Fruit fly (Drosophila melanogaster): ENCODE data around the gene CG8568.

Gene CG8568

dm6 chrX:17452443-17452842, at the start of gene CG8568:
Gene CG8568, minus strand, starts transcription at chrX:17452543.
- TF ChIP-seq svp (GFP tag) (peak; percentile 15), vri (GFP tag; optimal IDR thresholded peaks at IDR 0.05) (no peak), CG6854 (GFP tag; optimal IDR thresholded peaks at IDR 0.05) (no peak), CG6276 (GFP tag; optimal IDR thresholded peaks at IDR 0.05) (no peak), Hr38 (GFP tag; optimal IDR thresholded peaks at IDR 0.05) (no peak), Sox15 (GFP tag; optimal IDR thresholded peaks at IDR 0.05) (no peak), CG7368 (GFP tag; optimal IDR thresholded peaks at IDR 0.05) (no peak), Eip78C (GFP tag) (no peak), CG9139 (GFP tag; optimal IDR thresholded peaks at IDR 0.05) (no peak)

- TF ChIP-seq CG8119 (GFP tag; IDR thresholded peaks at IDR 0.05) (no peak), svp (GFP tag) (peak; percentile 63)
Observed at dm6 chrX:17501521-17501920, 49.2 kb upstream of the CG8568 start.

- TF ChIP-seq pdm3 (GFP tag; optimal IDR thresholded peaks at IDR 0.05) (peak; percentile 12), Smox (GFP tag; optimal IDR thresholded peaks at IDR 0.05) (peak; percentile 31), esn (GFP tag; optimal IDR thresholded peaks at IDR 0.05) (peak; percentile 51), CG4318 (GFP tag; optimal IDR thresholded peaks at IDR 0.05) (no peak), Sox102F (GFP tag; optimal IDR thresholded peaks at IDR 0.05) (peak; percentile 38), salr (GFP tag; optimal IDR thresholded peaks at IDR 0.05) (no peak), CG6854 (GFP tag; optimal IDR thresholded peaks at IDR 0.05) (no peak), CG10631 (GFP tag; optimal IDR thresholded peaks at IDR 0.05) (no peak), achi (GFP tag; optimal IDR thresholded peaks at IDR 0.05) (no peak), fkh (GFP tag; optimal IDR thresholded peaks at IDR 0.05) (no peak), fd59A (GFP tag; optimal IDR thresholded peaks at IDR 0.05) (no peak), CG10669 (GFP tag; optimal IDR thresholded peaks at IDR 0.05) (no peak), CG3919 (GFP tag; optimal IDR thresholded peaks at IDR 0.05) (no peak), cyc (GFP tag; optimal IDR thresholded peaks at IDR 0.05) (peak; percentile 1), Eip78C (GFP tag) (peak; percentile 55), Sox14 (GFP tag; optimal IDR thresholded peaks at IDR 0.05) (peak; percentile 27), Hr38 (GFP tag; optimal IDR thresholded peaks at IDR 0.05) (no peak), Hr39 (GFP tag; optimal IDR thresholded peaks at IDR 0.05) (peak; percentile 58), Hr4 (GFP tag; optimal IDR thresholded peaks at IDR 0.05) (peak; percentile 23), CG6163 (GFP tag; IDR thresholded peaks at IDR 0.05) (no peak), Eip93F (GFP tag; optimal IDR thresholded peaks at IDR 0.05) (no peak), CG1621 (tag; optimal IDR thresholded peaks at IDR 0.05) (no peak), acj6 (GFP tag; optimal IDR thresholded peaks at IDR 0.05) (peak; percentile 28), eg (GFP tag; IDR thresholded peaks at IDR 0.05) (no peak), CG3032 (tag; optimal IDR thresholded peaks at IDR 0.05) (no peak), CG8319 (GFP tag; optimal IDR thresholded peaks at IDR 0.05) (no peak), Sox15 (GFP tag; optimal IDR thresholded peaks at IDR 0.05) (no peak), CG15336 (GFP tag; IDR thresholded peaks at IDR 0.05) (no peak), spab (GFP tag; optimal IDR thresholded peaks at IDR 0.05) (no peak), CG31627 (GFP tag; optimal IDR thresholded peaks at IDR 0.05) (peak; percentile 51), Gug (GFP tag; IDR thresholded peaks at IDR 0.05) (no peak), Lpt (GFP tag; optimal IDR thresholded peaks at IDR 0.05) (no peak), CG8119 (GFP tag; IDR thresholded peaks at IDR 0.05) (peak; percentile 45; the same call in 2 of the 3 replicates), ss (GFP tag; optimal IDR thresholded peaks at IDR 0.05) (no peak), CG11902 (GFP tag; optimal IDR thresholded peaks at IDR 0.05) (no peak), OdsH (GFP tag; optimal IDR thresholded peaks at IDR 0.05) (peak; percentile 44), CG11762 (GFP tag; optimal IDR thresholded peaks at IDR 0.05; ENCODE audit: insufficient read depth) (no peak), svp (GFP tag) (peak; percentile 71), CG6808 (GFP tag; optimal IDR thresholded peaks at IDR 0.05) (no peak), Blimp-1 (GFP tag; optimal IDR thresholded peaks at IDR 0.05) (no peak), topi (GFP tag; optimal IDR thresholded peaks at IDR 0.05) (peak; percentile 43), CG9139 (GFP tag; optimal IDR thresholded peaks at IDR 0.05) (no peak), Ets21C (GFP tag; optimal IDR thresholded peaks at IDR 0.05) (peak; percentile 2), net (GFP tag; optimal IDR thresholded peaks at IDR 0.05) (no peak), CG7368 (GFP tag; optimal IDR thresholded peaks at IDR 0.05) (no peak), CG16779 (tag; optimal IDR thresholded peaks at IDR 0.05) (no peak)
Observed at dm6 chrX:17498982-17499381, 46.6 kb upstream of the CG8568 start.

Measured in whole organism, prepupa.